Worm (Caenorhabditis elegans) whole organism, dauer: ENCODE data around the gene znfx-1.

ENCODE experiments used
- unc-62 ChIP-seq: sonication (generic microtip); optimal IDR thresholded peaks from 2 replicates; lab custom pipeline; 2017; ENCODE audit warnings: missing biosample characterization, missing genetic modification reagents, missing genetic modification characterization

znfx-1 gene

DNA sequence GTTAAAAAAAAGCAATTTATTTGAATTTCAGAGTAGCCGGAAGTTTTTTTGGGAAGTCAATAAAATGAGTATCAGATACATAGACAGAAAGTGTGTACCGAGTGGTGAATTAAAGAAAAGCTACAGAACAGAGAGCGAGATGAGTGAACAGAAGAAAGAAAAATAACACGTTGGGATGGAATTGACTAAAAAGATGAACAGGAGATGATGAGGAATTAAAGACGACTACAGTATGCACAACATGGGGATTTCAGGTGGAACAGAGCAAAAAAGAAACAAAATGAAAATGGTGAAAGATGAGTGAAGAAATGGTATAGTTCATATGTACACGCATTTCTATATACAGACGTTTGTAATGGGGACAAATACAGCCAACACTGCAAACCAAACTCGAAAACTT is 57.8 kb downstream of the znfx-1 start:
- no peak for TF ChIP-seq unc-62
